Worm (Caenorhabditis elegans) whole organism, L1 larva: ENCODE measurements around the gene ZC518.8.

Source experiments
- C34B4.2 ChIP-seq: sonication (generic microtip); optimal IDR thresholded peaks from 2 replicates; lab custom pipeline; 2017; ENCODE audit warnings: mild to moderate bottlenecking, missing genetic modification characterization, missing compliant biosample characterization
- F16B12.6 ChIP-seq: fragments of 150-350 bp; optimal IDR thresholded peaks from 2 replicates; lab custom pipeline; 2014; ENCODE audit warnings: missing biosample characterization, missing genetic modification characterization
- alr-1 ChIP-seq: fragments of 200-800 bp; sonication (Bioruptor generic); optimal IDR thresholded peaks from 2 replicates; lab custom pipeline; 2018; ENCODE audit warnings: borderline replicate concordance, mild to moderate bottlenecking, missing genetic modification characterization, missing compliant biosample characterization
- aly-2 ChIP-seq: fragments of 150-350 bp; optimal IDR thresholded peaks from 2 replicates; lab custom pipeline; 2014; ENCODE audit warnings: missing biosample characterization, missing genetic modification characterization
- ama-1 ChIP-seq: fragments of 150-350 bp; optimal IDR thresholded peaks from 2 replicates; lab custom pipeline; 2014
- blmp-1 ChIP-seq: fragments of 150-350 bp; optimal IDR thresholded peaks from 2 replicates; lab custom pipeline; 2014; ENCODE audit warnings: missing biosample characterization, missing genetic modification characterization
- ceh-63 ChIP-seq: fragments of 200-800 bp; sonication (Bioruptor generic); optimal IDR thresholded peaks from 2 replicates; lab custom pipeline; 2018; ENCODE audit warnings: mild to moderate bottlenecking, missing genetic modification characterization, missing compliant biosample characterization
- ceh-90 ChIP-seq: sonication (generic microtip); optimal IDR thresholded peaks from 2 replicates; lab custom pipeline; 2016; ENCODE audit warnings: missing genetic modification characterization, missing compliant biosample characterization
- dsc-1 ChIP-seq: sonication (generic microtip); optimal IDR thresholded peaks from 2 replicates; lab custom pipeline; 2016; ENCODE audit warnings: mild to moderate bottlenecking, missing genetic modification characterization, missing compliant biosample characterization
- efl-1 ChIP-seq, 4 experiments: fragments of 150-350 bp; optimal IDR thresholded peaks in 3 of 4; peaks in 1 of 4; 1 replicate in 1 of 4; 2 replicates in 3 of 4; lab custom pipeline; 2014; ENCODE audit warnings: missing biosample characterization in 2 of 4, missing genetic modification characterization in 2 of 4, missing genetic modification reagents in 2 of 4
- efl-3 ChIP-seq: fragments of 200-800 bp; sonication (Bioruptor generic); optimal IDR thresholded peaks from 2 replicates; lab custom pipeline; 2018; ENCODE audit warnings: mild to moderate bottlenecking, missing genetic modification characterization, missing compliant biosample characterization
- hpl-2 ChIP-seq: fragments of 150-350 bp; optimal IDR thresholded peaks from 2 replicates; lab custom pipeline; 2014; ENCODE audit warnings: missing biosample characterization, missing genetic modification reagents, missing genetic modification characterization
- irx-1 ChIP-seq: sonication (generic microtip); optimal IDR thresholded peaks from 2 replicates; lab custom pipeline; 2016; ENCODE audit warnings: missing genetic modification characterization, missing compliant biosample characterization
- lin-14 ChIP-seq: fragments of 200-800 bp; sonication (Bioruptor generic); optimal IDR thresholded peaks from 2 replicates; lab custom pipeline; 2018; ENCODE audit warnings: mild to moderate bottlenecking, missing genetic modification characterization, moderate library complexity, missing compliant biosample characterization
- lin-15B ChIP-seq: fragments of 150-350 bp; sonication (generic microtip); optimal IDR thresholded peaks from 3 replicates; lab custom pipeline; 2014; ENCODE audit warnings: missing biosample characterization, missing genetic modification characterization
- lin-35 ChIP-seq, 2 experiments: fragments of 150-350 bp; optimal IDR thresholded peaks; 2 replicates each; lab custom pipeline; 2014; ENCODE audit warnings: missing biosample characterization in 2 of 2, missing genetic modification characterization in 2 of 2, missing genetic modification reagents in 2 of 2
- lin-39 ChIP-seq: fragments of 150-350 bp; optimal IDR thresholded peaks from 2 replicates; lab custom pipeline; 2014; ENCODE audit warnings: missing biosample characterization, missing genetic modification reagents, missing genetic modification characterization
- lir-3 ChIP-seq: sonication (generic microtip); optimal IDR thresholded peaks from 2 replicates; lab custom pipeline; 2016; ENCODE audit warnings: mild to moderate bottlenecking, missing genetic modification characterization, moderate library complexity, missing compliant biosample characterization; ENCODE audit not compliant: poor library complexity
- mab-9 ChIP-seq: fragments of 200-800 bp; sonication (Bioruptor generic); IDR thresholded peaks from 2 replicates; pipeline ENCODE4 v1.3.6; 2022; ENCODE audit warnings: missing genetic modification reagents, missing genetic modification characterization, missing compliant biosample characterization
- nhr-12 ChIP-seq: sonication (generic microtip); optimal IDR thresholded peaks from 2 replicates; lab custom pipeline; 2017; ENCODE audit warnings: missing biosample characterization, missing genetic modification characterization
- nhr-19 ChIP-seq: fragments of 200-800 bp; sonication (Bioruptor generic); conservative IDR thresholded peaks from 2 replicates; pipeline ENCODE4 v1.3.6; 2022; ENCODE audit warnings: missing genetic modification characterization, missing compliant biosample characterization
- nhr-20 ChIP-seq: sonication (generic microtip); optimal IDR thresholded peaks from 2 replicates; lab custom pipeline; 2016; ENCODE audit warnings: mild to moderate bottlenecking, missing genetic modification characterization, missing compliant biosample characterization
- nhr-71 ChIP-seq: sonication (generic microtip); optimal IDR thresholded peaks from 2 replicates; lab custom pipeline; 2016; ENCODE audit warnings: mild to moderate bottlenecking, missing genetic modification characterization, moderate library complexity, missing compliant biosample characterization
- pax-3 ChIP-seq: fragments of 200-800 bp; sonication (Bioruptor generic); optimal IDR thresholded peaks from 2 replicates; lab custom pipeline; 2018; ENCODE audit warnings: mild to moderate bottlenecking, missing genetic modification characterization, moderate library complexity, missing compliant biosample characterization
- pqm-1 ChIP-seq: sonication (generic microtip); optimal IDR thresholded peaks from 3 replicates; lab custom pipeline; 2017; ENCODE audit warnings: missing biosample characterization, missing genetic modification characterization
- sptf-1 ChIP-seq: fragments of 150-350 bp; optimal IDR thresholded peaks from 2 replicates; lab custom pipeline; 2014; ENCODE audit warnings: missing biosample characterization, missing genetic modification characterization
- swsn-7 ChIP-seq: sonication (generic microtip); optimal IDR thresholded peaks from 2 replicates; lab custom pipeline; 2016; ENCODE audit warnings: missing genetic modification characterization, missing compliant biosample characterization
- unc-62 ChIP-seq: fragments of 150-350 bp; optimal IDR thresholded peaks from 2 replicates; lab custom pipeline; 2014; ENCODE audit warnings: missing biosample characterization, missing genetic modification reagents, missing genetic modification characterization
- unc-86 ChIP-seq: sonication (generic microtip); optimal IDR thresholded peaks from 2 replicates; lab custom pipeline; 2016; ENCODE audit warnings: missing genetic modification characterization, missing compliant biosample characterization
- vab-15 ChIP-seq: sonication (generic microtip); optimal IDR thresholded peaks from 2 replicates; lab custom pipeline; 2017; ENCODE audit warnings: missing genotype, mild to moderate bottlenecking, missing genetic modification characterization, missing compliant biosample characterization
- zip-4 ChIP-seq: fragments of 200-800 bp; sonication (Bioruptor generic); optimal IDR thresholded peaks from 2 replicates; lab custom pipeline; 2018; ENCODE audit warnings: mild to moderate bottlenecking, missing genetic modification characterization, moderate library complexity, missing compliant biosample characterization

Gene ZC518.8

ce11 chrIV:12371879-12372278 lies 10.2 kb upstream of the ZC518.8 start, which contains the start of gene wdr-46 (continued):
- peak; percentile 47 for TF ChIP-seq ceh-90 (tag; lab: Kevin White, UChicago)
- TF ChIP-seq, all 84 proteins: peak for 60

- TF ChIP-seq lin-14 (GFP tag; lab: Kevin White, UChicago): no peak
- no peak for TF ChIP-seq vab-15 (tag; lab: Kevin White, UChicago)
- TF ChIP-seq unc-86 (tag; lab: Kevin White, UChicago): no peak
- TF ChIP-seq ceh-90 (tag; lab: Kevin White, UChicago): no peak
- TF ChIP-seq lin-39: no peak
- no peak for TF ChIP-seq hpl-2
- no peak for TF ChIP-seq aly-2
- no peak for TF ChIP-seq mab-9 (GFP tag; lab: Robert Waterston, UW)
- TF ChIP-seq sptf-1: no peak
- TF ChIP-seq lin-35 (GFP tag; optimal IDR thresholded peaks at IDR 0.05; lab: Kevin White, UChicago): no peak
- no peak for TF ChIP-seq pqm-1 (tag; lab: Kevin White, UChicago)
- TF ChIP-seq swsn-7 (tag; lab: Kevin White, UChicago): no peak
Observed at ce11 chrIV:12371340-12371739, 9.6 kb upstream of the ZC518.8 start.

ce11 chrIV:12366571-12366970 lies 4.9 kb upstream of the ZC518.8 start:
- TF ChIP-seq blmp-1: peak; percentile 11
- no peak for TF ChIP-seq nhr-20
- TF ChIP-seq, all 84 proteins: peak for 1

- no peak for TF ChIP-seq efl-1 (optimal IDR thresholded peaks at IDR 0.05; lab: Kevin White, UChicago)
- TF ChIP-seq efl-1 (GFP tag; optimal IDR thresholded peaks at IDR 0.05 in 1 of 2; lab: Kevin White, UChicago): peak in 1 of 2 experiments; percentile 90
- TF ChIP-seq nhr-12 (tag; lab: Kevin White, UChicago): no peak
- no peak for TF ChIP-seq lin-39
- TF ChIP-seq lin-14 (GFP tag; lab: Kevin White, UChicago): peak; percentile 15
- TF ChIP-seq lin-15B (tag; lab: Kevin White, UChicago): no peak
Observed at ce11 chrIV:12364964-12365363, 3.3 kb upstream of the ZC518.8 start.

- no peak for TF ChIP-seq unc-62 (GFP tag; lab: Kevin White, UChicago)
- TF ChIP-seq C34B4.2 (tag; lab: Kevin White, UChicago): no peak
- TF ChIP-seq nhr-12 (tag; lab: Kevin White, UChicago): no peak
- TF ChIP-seq lir-3 (tag; lab: Kevin White, UChicago): no peak
- TF ChIP-seq efl-3: no peak
- no peak for TF ChIP-seq mab-9 (GFP tag; lab: Robert Waterston, UW)
- no peak for TF ChIP-seq ama-1
- TF ChIP-seq nhr-71 (tag; lab: Kevin White, UChicago): no peak
- no peak for TF ChIP-seq pax-3 (tag; lab: Kevin White, UChicago)
- TF ChIP-seq nhr-20: no peak
- no peak for TF ChIP-seq zip-4
- no peak for TF ChIP-seq F16B12.6 (tag; lab: Kevin White, UChicago)
Observed at ce11 chrIV:12360742-12361195, 939 bp downstream of the ZC518.8 start, which contains the start of gene sec-24.2. TSS of gene sec-24.2 (minus strand) at chrIV:12360792.

- TF ChIP-seq ceh-63 (GFP tag; lab: Kevin White, UChicago): peak; percentile 24
- TF ChIP-seq nhr-19 (GFP tag; lab: Robert Waterston, UW): no peak
- TF ChIP-seq irx-1 (tag; lab: Kevin White, UChicago): no peak
- no peak for TF ChIP-seq mab-9 (GFP tag; lab: Robert Waterston, UW)
- no peak for TF ChIP-seq efl-1 (optimal IDR thresholded peaks at IDR 0.05; lab: Kevin White, UChicago)
- peak in 1 of 2 experiments; percentile 30 for TF ChIP-seq efl-1 (GFP tag; optimal IDR thresholded peaks at IDR 0.05 in 1 of 2; lab: Kevin White, UChicago)
- no peak for TF ChIP-seq dsc-1 (tag; lab: Kevin White, UChicago)
- no peak for TF ChIP-seq alr-1 (tag; lab: Kevin White, UChicago)
Observed at ce11 chrIV:12359979-12360378, 1.7 kb downstream of the ZC518.8 start.
